Worm (Caenorhabditis elegans) whole organism, young adult: ENCODE data around the gene acaa-2.

Experiments used
- B0019.2 ChIP-seq: fragments of 200-800 bp; sonication (Bioruptor generic); conservative IDR thresholded peaks from 2 replicates; pipeline ENCODE4 v1.3.6; 2022; ENCODE audit warnings: missing genetic modification reagents, missing genetic modification characterization, missing compliant biosample characterization
- B0336.3 ChIP-seq: fragments of 200-800 bp; sonication (Bioruptor generic); IDR thresholded peaks from 2 replicates; pipeline ENCODE4 v1.3.6; 2022; ENCODE audit warnings: missing genetic modification characterization, missing compliant biosample characterization
- F49E8.2 ChIP-seq: sonication (generic microtip); optimal IDR thresholded peaks from 3 replicates; lab custom pipeline; 2017; ENCODE audit warnings: missing genetic modification characterization, mild to moderate bottlenecking, missing compliant biosample characterization, antibody characterized with exemption, moderate library complexity; ENCODE audit not compliant: insufficient read depth
- ama-1 ChIP-seq, 3 experiments: fragments of 150-350 bp in 1 of 3; sonication (generic microtip) in 2 of 3; optimal IDR thresholded peaks; 2 replicates each; lab custom pipeline; 2014 to 2018; ENCODE audit warnings: missing biosample characterization in 2 of 3, missing genetic modification characterization in 2 of 3, missing genetic modification reagents in 2 of 3
- ceh-40 ChIP-seq: fragments of 200-800 bp; sonication (Bioruptor generic); IDR thresholded peaks from 2 replicates; pipeline ENCODE4 v1.3.6; 2022; ENCODE audit warnings: missing genetic modification characterization, missing compliant biosample characterization
- ceh-58 ChIP-seq: fragments of 200-800 bp; sonication (Bioruptor generic); IDR thresholded peaks from 2 replicates; pipeline ENCODE4 v1.3.6; 2022; ENCODE audit warnings: missing genetic modification characterization, missing compliant biosample characterization
- dox-1 ChIP-seq: fragments of 200-800 bp; sonication (Bioruptor generic); IDR thresholded peaks from 2 replicates; pipeline ENCODE4 v1.3.6; 2022; ENCODE audit warnings: missing genetic modification reagents, missing genetic modification characterization, missing compliant biosample characterization
- efl-1 ChIP-seq: fragments of 150-350 bp; optimal IDR thresholded peaks from 2 replicates; lab custom pipeline; 2014; ENCODE audit warnings: missing biosample characterization, missing genetic modification reagents, missing genetic modification characterization
- let-607 ChIP-seq, 2 experiments: fragments of 200-800 bp in 1 of 2; sonication (Bioruptor generic) in 1 of 2; sonication (generic microtip) in 1 of 2; optimal IDR thresholded peaks; 2 replicates each; lab custom pipeline; 2016 to 2018; ENCODE audit warnings: mild to moderate bottlenecking in 2 of 2, missing compliant biosample characterization in 2 of 2, missing genetic modification characterization in 2 of 2, moderate library complexity in 2 of 2, missing genotype in 1 of 2
- lin-35 ChIP-seq, 3 experiments: fragments of 150-350 bp in 2 of 3; sonication (generic microtip) in 1 of 3; optimal IDR thresholded peaks; 2 replicates each; lab custom pipeline; 2014 to 2018; ENCODE audit warnings: missing biosample characterization in 3 of 3, missing genetic modification characterization in 3 of 3, missing genetic modification reagents in 3 of 3
- madf-6 ChIP-seq: fragments of 200-800 bp; sonication (Bioruptor generic); IDR thresholded peaks from 2 replicates; pipeline ENCODE4 v1.3.6; 2022; ENCODE audit warnings: missing genetic modification reagents, missing genetic modification characterization, missing compliant biosample characterization
- pbrm-1 ChIP-seq: fragments of 200-800 bp; sonication (Bioruptor generic); IDR thresholded peaks from 2 replicates; pipeline ENCODE4 v1.3.6; 2022; ENCODE audit warnings: missing genetic modification reagents, missing genetic modification characterization, missing compliant biosample characterization
- snpc-4 ChIP-seq, 5 experiments: fragments of 150-350 bp in 1 of 5; sonication (generic microtip) in 4 of 5; optimal IDR thresholded peaks; 2 replicates each; lab custom pipeline; 2014 to 2018; ENCODE audit warnings: missing genetic modification characterization in 5 of 5, missing biosample characterization in 3 of 5, antibody characterized with exemption in 2 of 5, mild to moderate bottlenecking in 2 of 5, missing compliant biosample characterization in 2 of 5, missing genotype in 2 of 5, moderate library complexity in 2 of 5, missing genetic modification reagents in 1 of 5
- tbx-9 ChIP-seq: sonication (generic microtip); optimal IDR thresholded peaks from 2 replicates; lab custom pipeline; 2016; ENCODE audit warnings: borderline replicate concordance, missing genetic modification characterization, inconsistent platforms, missing compliant biosample characterization

DNA sequence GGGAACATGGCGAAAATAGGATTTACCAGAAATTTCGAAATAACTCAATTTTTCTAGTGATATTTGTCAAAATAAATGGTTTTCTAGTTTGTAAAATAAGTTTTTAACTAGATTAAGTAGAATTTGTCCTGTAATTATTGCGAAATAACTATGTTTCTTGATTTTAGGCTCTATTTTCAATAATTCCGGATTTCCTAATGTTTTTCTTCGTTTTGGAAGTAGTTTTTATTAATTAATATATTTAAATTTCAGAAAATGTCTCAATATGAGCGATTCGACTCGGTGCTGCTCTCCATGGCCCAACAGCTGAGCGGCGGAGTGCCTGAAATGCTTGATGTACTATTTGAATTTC, 3.5 kb upstream of the acaa-2 start, which contains the start of gene nud-1:
- TF ChIP-seq F49E8.2 (tag; lab: Kevin White, UChicago) (no peak), B0336.3 (no peak), lin-35 (GFP tag; optimal IDR thresholded peaks at IDR 0.05; lab: Kevin White, UChicago) (no peak), let-607 (tag; optimal IDR thresholded peaks at IDR 0.05; lab: Kevin White, UChicago) (no peak), B0019.2 (GFP tag; lab: Robert Waterston, UW) (no peak), efl-1 (no peak), snpc-4 (GFP tag; optimal IDR thresholded peaks at IDR 0.05; lab: Kevin White, UChicago) (no peak), snpc-4 (tag; optimal IDR thresholded peaks at IDR 0.05; lab: Kevin White, UChicago) (no peak), tbx-9 (tag; lab: Kevin White, UChicago) (no peak), ama-1 (optimal IDR thresholded peaks at IDR 0.05; lab: Kevin White, UChicago) (no peak), ama-1 (GFP tag; optimal IDR thresholded peaks at IDR 0.05; lab: Kevin White, UChicago) (no peak), pbrm-1 (GFP tag; lab: Robert Waterston, UW) (no peak), ceh-58 (GFP tag; lab: Robert Waterston, UW) (no peak), dox-1 (GFP tag; lab: Robert Waterston, UW) (no peak), ceh-40 (GFP tag; lab: Robert Waterston, UW) (no peak), madf-6 (GFP tag; lab: Robert Waterston, UW) (no peak)
